Worm (Caenorhabditis elegans): ENCODE results near the gene M02E1.1.

- TF ChIP-seq unc-39 (tag; optimal IDR thresholded peaks at IDR 0.05) (no peak), lin-39 (tag; optimal IDR thresholded peaks at IDR 0.05) (no peak), crh-2 (tag; optimal IDR thresholded peaks at IDR 0.05) (no peak), nhr-237 (tag; optimal IDR thresholded peaks at IDR 0.05) (no peak), snpc-4 (tag; optimal IDR thresholded peaks at IDR 0.05) (no peak), elt-3 (tag; optimal IDR thresholded peaks at IDR 0.05) (no peak), mdl-1 (tag; optimal IDR thresholded peaks at IDR 0.05) (no peak), nhr-77 (tag; optimal IDR thresholded peaks at IDR 0.05) (no peak), egl-27 (tag; optimal IDR thresholded peaks at IDR 0.05) (no peak), ztf-4 (tag; optimal IDR thresholded peaks at IDR 0.05) (no peak), lin-13 (GFP tag; optimal IDR thresholded peaks at IDR 0.05) (no peak), nhr-12 (tag; optimal IDR thresholded peaks at IDR 0.05) (no peak), lin-11 (tag; optimal IDR thresholded peaks at IDR 0.05) (peak; percentile 11), nhr-21 (tag; optimal IDR thresholded peaks at IDR 0.05) (no peak)
These were observed 55.1 kb downstream of the M02E1.1 start for ce11 chrX:381029-381428.

Measured in whole organism, L2 larva.